Fruit fly (Drosophila melanogaster): ENCODE measurements around the gene Myo61F.

The Myo61F gene

dm6 chr3L:1370939-1371338 is 52.7 kb downstream of the Myo61F start (continued):
- no peak for TF ChIP-seq fu2 (GFP tag; optimal IDR thresholded peaks at IDR 0.05)
- TF ChIP-seq Bgb (GFP tag; IDR thresholded peaks at IDR 0.05; ENCODE audit: partially characterized antibody) = no peak
- no peak for TF ChIP-seq slou (GFP tag; optimal IDR thresholded peaks at IDR 0.05)
- TF ChIP-seq CG6175 (GFP tag; IDR thresholded peaks at IDR 0.05) = no peak
- TF ChIP-seq klu (GFP tag; IDR thresholded peaks at IDR 0.05) = no peak
- no peak for TF ChIP-seq sqz (GFP tag; optimal IDR thresholded peaks at IDR 0.05)
- TF ChIP-seq Mes4 (GFP tag; optimal IDR thresholded peaks at IDR 0.05) = no peak
- TF ChIP-seq chn (GFP tag; optimal IDR thresholded peaks at IDR 0.05) = peak; percentile 9
- no peak for TF ChIP-seq CG11723 (GFP tag; optimal IDR thresholded peaks at IDR 0.05)
- TF ChIP-seq CG17328 (GFP tag; IDR thresholded peaks at IDR 0.05) = peak; percentile 57
- TF ChIP-seq CG14441 (GFP tag; IDR thresholded peaks at IDR 0.05) = peak; percentile 60
- no peak for TF ChIP-seq Myb (GFP tag; optimal IDR thresholded peaks at IDR 0.05)
- TF ChIP-seq psq (GFP tag; optimal IDR thresholded peaks at IDR 0.05) = no peak
- no peak for TF ChIP-seq CG34376 (GFP tag; optimal IDR thresholded peaks at IDR 0.05)
- TF ChIP-seq unpg (GFP tag; optimal IDR thresholded peaks at IDR 0.05) = peak; percentile 49
- no peak for TF ChIP-seq seq (GFP tag; IDR thresholded peaks at IDR 0.05)
- 0 out of 2 replicates have a peak, but pooled peaks have one; percentile 19 for TF ChIP-seq CG31441 (GFP tag; IDR thresholded peaks at IDR 0.05)
- TF ChIP-seq CG7839 (tag; optimal IDR thresholded peaks at IDR 0.05) = peak; percentile 43
- peak; percentile 22 for TF ChIP-seq CG30431 (GFP tag; optimal IDR thresholded peaks at IDR 0.05)
- TF ChIP-seq CG17568 (GFP tag; optimal IDR thresholded peaks at IDR 0.05) = no peak
- no peak for TF ChIP-seq Opbp (GFP tag; IDR thresholded peaks at IDR 0.05; ENCODE audit: partially characterized antibody)
- peak; percentile 29 for TF ChIP-seq Ssrp (tag; optimal IDR thresholded peaks at IDR 0.05)
- no peak for TF ChIP-seq B-H1 (GFP tag; IDR thresholded peaks at IDR 0.05)
- no peak for TF ChIP-seq CG2712 (tag; optimal IDR thresholded peaks at IDR 0.05)
- peak; percentile 64 for TF ChIP-seq CG1603 (tag; optimal IDR thresholded peaks at IDR 0.05)
- no peak for TF ChIP-seq Sin3A (optimal IDR thresholded peaks at IDR 0.05)
- TF ChIP-seq CG11695 (GFP tag; IDR thresholded peaks at IDR 0.05) = peak; percentile 13; the same call in 1 of the 3 replicates
- TF ChIP-seq CG11093 (GFP tag; IDR thresholded peaks at IDR 0.05) = 0 out of 3 replicates have a peak, but pooled peaks have one; percentile 39
- TF ChIP-seq sc (optimal IDR thresholded peaks at IDR 0.05) = no peak
- no peak for TF ChIP-seq sc (GFP tag; optimal IDR thresholded peaks at IDR 0.05)
- TF ChIP-seq CG7271 (tag; optimal IDR thresholded peaks at IDR 0.05) = no peak
- TF ChIP-seq Dfd (GFP tag; optimal IDR thresholded peaks at IDR 0.05) = no peak
- TF ChIP-seq Nf-YB (GFP tag; optimal IDR thresholded peaks at IDR 0.05) = no peak
- peak; percentile 8; the same call in 1 of the 2 replicates for TF ChIP-seq lmd (GFP tag; IDR thresholded peaks at IDR 0.05)
- TF ChIP-seq esg (GFP tag; conservative IDR thresholded peaks at IDR 0.05) = peak; percentile 29; the same call in 1 of the 2 replicates
- peak; percentile 2 for TF ChIP-seq fd96Cb (tag; optimal IDR thresholded peaks at IDR 0.05)
- no peak for TF ChIP-seq Six4 (GFP tag; optimal IDR thresholded peaks at IDR 0.05)
- no peak for TF ChIP-seq sim (GFP tag; IDR thresholded peaks at IDR 0.05)

DNA sequence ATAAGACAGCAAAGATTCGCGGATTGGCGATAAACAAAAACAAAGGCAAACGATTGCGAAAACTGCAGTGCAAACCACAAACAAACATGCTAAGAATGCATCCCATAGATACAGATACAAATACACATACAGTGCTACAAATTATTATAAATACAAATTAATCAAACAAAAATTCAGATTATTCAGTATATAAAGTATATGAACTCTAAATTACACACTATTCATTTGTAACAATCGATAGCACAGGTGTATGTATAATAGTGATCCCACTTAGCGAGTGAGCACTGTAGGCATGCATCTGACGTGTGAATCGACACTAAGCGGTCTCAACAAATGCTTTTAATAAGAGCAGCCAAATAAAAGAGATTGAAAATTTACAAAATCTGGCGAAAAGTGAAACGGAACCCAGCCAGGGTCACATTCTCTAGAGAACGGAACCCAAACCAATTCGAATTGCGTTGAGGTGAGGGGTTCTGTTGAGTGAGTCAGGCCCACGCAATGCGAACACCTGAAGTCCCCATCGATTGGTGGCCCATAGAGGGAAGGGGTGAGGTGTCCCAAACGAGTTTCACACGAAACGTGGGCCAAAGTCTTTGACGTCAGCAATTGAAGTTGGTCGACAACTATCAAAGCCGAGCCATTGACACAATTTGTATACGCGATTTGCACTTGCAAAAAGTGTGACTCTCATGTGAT is 56.3 kb downstream of the Myo61F start:
- TF ChIP-seq CG12769 (tag; optimal IDR thresholded peaks at IDR 0.05) = peak; percentile 19
- peak; percentile 15; the same call in 1 of the 2 replicates for TF ChIP-seq CG14441 (GFP tag; IDR thresholded peaks at IDR 0.05)
- TF ChIP-seq Hr78 (GFP tag; optimal IDR thresholded peaks at IDR 0.05) = peak in 1 of 2 experiments; percentile 1
- TF ChIP-seq nmo (GFP tag; optimal IDR thresholded peaks at IDR 0.05) = peak; percentile 18
- peak; percentile 44; the same call in 1 of the 2 replicates for TF ChIP-seq CG14667 (GFP tag; IDR thresholded peaks at IDR 0.05)
- 0 out of 2 replicates have a peak, but pooled peaks have one; percentile 24 for TF ChIP-seq sisA (GFP tag; IDR thresholded peaks at IDR 0.05)
- no peak for TF ChIP-seq HHEX (GFP tag; optimal IDR thresholded peaks at IDR 0.05)
- no peak for TF ChIP-seq Hand (GFP tag; optimal IDR thresholded peaks at IDR 0.05)
- peak; percentile 41; the same call in 1 of the 4 replicates for TF ChIP-seq chinmo (GFP tag; IDR thresholded peaks at IDR 0.05; ENCODE audit: partially characterized antibody)
- peak; percentile 28 for TF ChIP-seq Xbp1 (GFP tag; optimal IDR thresholded peaks at IDR 0.05)
- TF ChIP-seq gem (tag; optimal IDR thresholded peaks at IDR 0.05) = peak; percentile 59
- peak; percentile 77 for TF ChIP-seq grau (tag; optimal IDR thresholded peaks at IDR 0.05)
- no peak for TF ChIP-seq CG10274 (GFP tag; optimal IDR thresholded peaks at IDR 0.05)
- TF ChIP-seq Ssrp (tag; optimal IDR thresholded peaks at IDR 0.05) = peak; percentile 5
- no peak for TF ChIP-seq CG8478 (optimal IDR thresholded peaks at IDR 0.05)
- TF ChIP-seq disco-r (GFP tag; optimal IDR thresholded peaks at IDR 0.05) = no peak

Data from whole organism, embryonic.